Fruit fly (Drosophila melanogaster): Measurements from ENCODE around the gene CG13083.

Gene CG13083

DNA sequence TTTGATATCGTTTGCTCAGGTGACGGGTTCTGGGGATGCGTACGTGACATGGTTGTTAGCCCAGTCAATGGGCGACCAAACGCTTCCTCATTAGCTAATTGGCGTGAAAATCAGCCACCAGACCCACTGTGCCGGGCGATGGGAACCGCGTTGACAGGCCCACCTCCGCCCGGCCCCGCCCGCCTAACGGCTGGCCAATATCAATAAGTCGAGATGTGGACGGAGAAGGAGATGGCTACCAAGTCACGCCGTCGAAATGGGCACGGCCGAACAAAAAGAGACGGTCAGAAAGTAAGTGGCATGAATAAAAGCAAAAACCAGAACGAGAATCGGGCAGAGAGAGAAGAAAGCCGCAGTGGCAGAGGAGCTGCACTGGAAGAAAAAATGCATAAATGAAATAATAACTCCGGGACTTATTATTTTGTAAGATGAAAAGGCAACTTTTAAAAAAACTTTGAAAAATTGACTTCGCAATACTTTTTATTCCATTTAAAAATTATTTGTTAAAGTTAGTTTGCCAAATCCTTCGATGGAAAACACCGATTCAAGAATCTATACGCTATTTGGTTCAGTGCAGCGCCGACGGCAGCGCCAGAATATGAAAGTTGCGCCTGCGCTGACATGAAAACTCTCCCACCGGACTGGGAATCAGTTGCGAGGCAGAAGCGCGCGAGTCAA, 50.6 kb downstream of the CG13083 start, which contains the start of gene CG13082 (continued):
- TF ChIP-seq Bteb2 (GFP tag; optimal IDR thresholded peaks at IDR 0.05) = no peak
- no peak for TF ChIP-seq CG34376 (GFP tag; optimal IDR thresholded peaks at IDR 0.05)
- TF ChIP-seq Max (GFP tag; optimal IDR thresholded peaks at IDR 0.05) = peak; percentile 21
- no peak for TF ChIP-seq Gug (GFP tag; IDR thresholded peaks at IDR 0.05)
- TF ChIP-seq Nf-YA (GFP tag; IDR thresholded peaks at IDR 0.05) = no peak
- TF ChIP-seq CG2875 (GFP tag; optimal IDR thresholded peaks at IDR 0.05) = peak; percentile 59
- TF ChIP-seq CG15269 (tag; optimal IDR thresholded peaks at IDR 0.05) = no peak
- no peak for TF ChIP-seq CG12299 (tag; optimal IDR thresholded peaks at IDR 0.05)
- no peak for TF ChIP-seq CG31365 (tag; optimal IDR thresholded peaks at IDR 0.05)
- TF ChIP-seq CG10147 (GFP tag; optimal IDR thresholded peaks at IDR 0.05) = no peak
- no peak for TF ChIP-seq CG10654 (GFP tag; optimal IDR thresholded peaks at IDR 0.05)
- no peak for TF ChIP-seq CG17612 (GFP tag; IDR thresholded peaks at IDR 0.05)
- TF ChIP-seq slbo (GFP tag; IDR thresholded peaks at IDR 0.05) = no peak
- no peak for TF ChIP-seq fd3F (GFP tag; optimal IDR thresholded peaks at IDR 0.05)
- no peak for TF ChIP-seq zfh2 (GFP tag; optimal IDR thresholded peaks at IDR 0.05)
- TF ChIP-seq sd (tag; optimal IDR thresholded peaks at IDR 0.05) = no peak
- no peak for TF ChIP-seq E2f1 (GFP tag; IDR thresholded peaks at IDR 0.05)
- TF ChIP-seq CG16863 (GFP tag; optimal IDR thresholded peaks at IDR 0.05) = peak; percentile 54
- no peak for TF ChIP-seq CG1832 (GFP tag; optimal IDR thresholded peaks at IDR 0.05)
- TF ChIP-seq inv (GFP tag; IDR thresholded peaks at IDR 0.05; ENCODE audit: partially characterized antibody) = no peak
- no peak for TF ChIP-seq CG14014 (GFP tag; IDR thresholded peaks at IDR 0.05)
- TF ChIP-seq trh (GFP tag; optimal IDR thresholded peaks at IDR 0.05) = no peak
- no peak for TF ChIP-seq CG5953 (GFP tag; IDR thresholded peaks at IDR 0.05)
- no peak for TF ChIP-seq Dref (GFP tag; IDR thresholded peaks at IDR 0.05)
- TF ChIP-seq CG15073 (GFP tag; optimal IDR thresholded peaks at IDR 0.05) = no peak
- no peak for TF ChIP-seq CG13296 (GFP tag; optimal IDR thresholded peaks at IDR 0.05)
- peak; percentile 52 for TF ChIP-seq tin (GFP tag; optimal IDR thresholded peaks at IDR 0.05)
- TF ChIP-seq CG3995 (GFP tag; optimal IDR thresholded peaks at IDR 0.05) = no peak
- peak; percentile 28 for TF ChIP-seq pho (GFP tag; optimal IDR thresholded peaks at IDR 0.05)
- TF ChIP-seq CG14710 (tag; optimal IDR thresholded peaks at IDR 0.05) = peak; percentile 79
- TF ChIP-seq fd96Cb (tag; optimal IDR thresholded peaks at IDR 0.05) = peak; percentile 59
- peak; percentile 27 for TF ChIP-seq CG3407 (GFP tag; optimal IDR thresholded peaks at IDR 0.05)
- no peak for TF ChIP-seq CG11093 (GFP tag; IDR thresholded peaks at IDR 0.05)
- TF ChIP-seq CG9727 (GFP tag; optimal IDR thresholded peaks at IDR 0.05) = peak; percentile 58
- no peak for TF ChIP-seq CG13287 (GFP tag; IDR thresholded peaks at IDR 0.05; ENCODE audit: partially characterized antibody)
- peak; percentile 35; the same call in 1 of the 3 replicates for TF ChIP-seq tgo (GFP tag; IDR thresholded peaks at IDR 0.05)
- TF ChIP-seq croc (GFP tag; conservative IDR thresholded peaks at IDR 0.05) = peak; percentile 50
- peak; percentile 55 for TF ChIP-seq bab2 (GFP tag; optimal IDR thresholded peaks at IDR 0.05)
- no peak for TF ChIP-seq CG6765 (GFP tag; optimal IDR thresholded peaks at IDR 0.05)
- no peak for TF ChIP-seq Atf6 (GFP tag; IDR thresholded peaks at IDR 0.05)
- peak; percentile 24 for TF ChIP-seq Nf-YB (GFP tag; optimal IDR thresholded peaks at IDR 0.05)
- no peak for TF ChIP-seq MTF-1 (GFP tag; optimal IDR thresholded peaks at IDR 0.05; ENCODE audit: borderline replicate concordance)
- no peak for TF ChIP-seq Gsc (GFP tag; IDR thresholded peaks at IDR 0.05)
- TF ChIP-seq NK7.1 (GFP tag; optimal IDR thresholded peaks at IDR 0.05) = no peak
- TF ChIP-seq CG31441 (GFP tag; IDR thresholded peaks at IDR 0.05) = peak; percentile 63
- no peak for TF ChIP-seq Neu2 (GFP tag; optimal IDR thresholded peaks at IDR 0.05; ENCODE audit: borderline replicate concordance)
- TF ChIP-seq CG7928 (GFP tag; optimal IDR thresholded peaks at IDR 0.05) = no peak
- no peak for TF ChIP-seq seq (GFP tag; IDR thresholded peaks at IDR 0.05)
- TF ChIP-seq CG33557 (GFP tag; optimal IDR thresholded peaks at IDR 0.05) = peak; percentile 57
- no peak for TF ChIP-seq CG2199 (GFP tag; IDR thresholded peaks at IDR 0.05)
- TF ChIP-seq Hr3 (GFP tag; optimal IDR thresholded peaks at IDR 0.05) = peak; percentile 26

Data from whole organism, embryonic.